Fruit fly (Drosophila melanogaster) whole organism, embryonic: ENCODE measurements around the gene CG32554.

Source experiments
- Aef1 ChIP-seq: fragments of 200-800 bp; sonication (Bioruptor generic); IDR thresholded peaks from 3 replicates; pipeline ENCODE4 v1.3.6; 2022; ENCODE audit warnings: missing biosample characterization, missing genetic modification characterization
- B-H2 ChIP-seq: fragments of 200-800 bp; sonication (Bioruptor generic); optimal IDR thresholded peaks from 2 replicates; lab custom pipeline; 2018; ENCODE audit warnings: missing biosample characterization, mild to moderate bottlenecking, missing genetic modification characterization
- BEAF-32 ChIP-seq: fragments of 200-800 bp; sonication (Bioruptor generic); optimal IDR thresholded peaks from 3 replicates; lab custom pipeline; 2017; ENCODE audit warnings: missing biosample characterization, missing genetic modification characterization, mild to moderate bottlenecking, moderate library complexity, missing genetic modification reagents
- BtbVII ChIP-seq: fragments of 200-800 bp; sonication (Bioruptor generic); optimal IDR thresholded peaks from 3 replicates; lab custom pipeline; 2017; ENCODE audit warnings: missing biosample characterization, mild to moderate bottlenecking, missing genetic modification characterization
- CG10366 ChIP-seq: fragments of 200-800 bp; sonication (Bioruptor generic); IDR thresholded peaks from 2 replicates; pipeline ENCODE4 v1.3.6; 2022; ENCODE audit warnings: missing biosample characterization, missing genetic modification characterization
- CG11695 ChIP-seq: fragments of 200-800 bp; sonication (Bioruptor generic); IDR thresholded peaks from 3 replicates; pipeline ENCODE4 v1.3.6; 2022; ENCODE audit warnings: missing biosample characterization, missing genetic modification characterization
- CG13424 ChIP-seq: fragments of 200-800 bp; sonication (Bioruptor generic); optimal IDR thresholded peaks from 2 replicates; lab custom pipeline; 2019; ENCODE audit warnings: missing biosample characterization, mild to moderate bottlenecking, missing genetic modification characterization, moderate library complexity
- CG14710 ChIP-seq: fragments of 200-800 bp; sonication (Bioruptor generic); optimal IDR thresholded peaks from 3 replicates; lab custom pipeline; 2019; ENCODE audit warnings: missing biosample characterization, mild to moderate bottlenecking, missing genetic modification characterization, moderate library complexity
- CG15011 ChIP-seq: fragments of 200-800 bp; sonication (Bioruptor generic); optimal IDR thresholded peaks from 3 replicates; lab custom pipeline; 2018; ENCODE audit warnings: missing biosample characterization, mild to moderate bottlenecking, missing genetic modification characterization
- CG15696 ChIP-seq: fragments of 200-800 bp; sonication (Bioruptor generic); optimal IDR thresholded peaks from 2 replicates; lab custom pipeline; 2019; ENCODE audit warnings: missing biosample characterization, mild to moderate bottlenecking, missing genetic modification characterization, moderate library complexity
- CG16813 ChIP-seq: fragments of 200-800 bp; sonication (Bioruptor generic); IDR thresholded peaks from 3 replicates; pipeline ENCODE4 v1.3.6; 2022; ENCODE audit warnings: missing biosample characterization, missing genetic modification characterization; ENCODE audit not compliant: partially characterized antibody
- CG2129 ChIP-seq: fragments of 200-800 bp; sonication (Bioruptor generic); IDR thresholded peaks from 2 replicates; pipeline ENCODE4 v1.3.6; 2022; ENCODE audit warnings: missing biosample characterization, missing genetic modification characterization; ENCODE audit not compliant: partially characterized antibody
- CG31441 ChIP-seq: fragments of 200-800 bp; sonication (Bioruptor generic); IDR thresholded peaks from 2 replicates; pipeline ENCODE4 v1.3.6; 2022; ENCODE audit warnings: missing biosample characterization, missing genetic modification characterization
- CG3281 ChIP-seq: fragments of 200-800 bp; sonication (Bioruptor generic); optimal IDR thresholded peaks from 3 replicates; lab custom pipeline; 2017; ENCODE audit warnings: missing biosample characterization, mild to moderate bottlenecking, missing genetic modification characterization
- CG33213 ChIP-seq: fragments of 200-800 bp; sonication (Bioruptor generic); optimal IDR thresholded peaks from 3 replicates; lab custom pipeline; 2016; ENCODE audit warnings: missing biosample characterization, missing genetic modification characterization
- CG3407 ChIP-seq: fragments of 200-800 bp; sonication (Bioruptor generic); optimal IDR thresholded peaks from 2 replicates; lab custom pipeline; 2018; ENCODE audit warnings: missing biosample characterization, mild to moderate bottlenecking, missing genetic modification characterization
- CG5245 ChIP-seq: fragments of 200-800 bp; sonication (Bioruptor generic); optimal IDR thresholded peaks from 3 replicates; lab custom pipeline; 2016; ENCODE audit warnings: missing biosample characterization, missing genetic modification characterization
- CG6813 ChIP-seq: fragments of 200-800 bp; sonication (Bioruptor generic); optimal IDR thresholded peaks from 2 replicates; lab custom pipeline; 2017; ENCODE audit warnings: missing biosample characterization, missing genetic modification characterization, mild to moderate bottlenecking, moderate library complexity, missing genetic modification reagents
- CG7372 ChIP-seq: fragments of 200-800 bp; sonication (Bioruptor generic); IDR thresholded peaks from 2 replicates; pipeline ENCODE4 v1.3.6; 2022; ENCODE audit warnings: missing biosample characterization, missing genetic modification characterization
- CG8089 ChIP-seq: fragments of 200-800 bp; sonication (Bioruptor generic); optimal IDR thresholded peaks from 3 replicates; lab custom pipeline; 2016; ENCODE audit warnings: missing biosample characterization, missing genetic modification characterization
- CG8359 ChIP-seq: fragments of 200-800 bp; sonication (Bioruptor generic); optimal IDR thresholded peaks from 2 replicates; lab custom pipeline; 2017; ENCODE audit warnings: missing biosample characterization, mild to moderate bottlenecking, missing genetic modification characterization, borderline replicate concordance
- CG9932 ChIP-seq: fragments of 200-800 bp; sonication (Bioruptor generic); IDR thresholded peaks from 2 replicates; pipeline ENCODE4 v1.3.6; 2022; ENCODE audit warnings: missing biosample characterization, missing genetic modification characterization
- D ChIP-seq, 2 experiments: fragments of 200-800 bp in 1 of 2; fragments of >200 bp in 1 of 2; sonication (Bioruptor generic) in 1 of 2; optimal IDR thresholded peaks; 2 replicates in 1 of 2; 3 replicates in 1 of 2; lab custom pipeline; 2017; ENCODE audit warnings: mild to moderate bottlenecking in 1 of 2, missing biosample characterization in 1 of 2, missing genetic modification characterization in 1 of 2, missing genetic modification reagents in 1 of 2
- Dad ChIP-seq: fragments of 200-800 bp; sonication (Bioruptor generic); optimal IDR thresholded peaks from 3 replicates; lab custom pipeline; 2016; ENCODE audit warnings: missing biosample characterization, missing genetic modification characterization
- Fer3 ChIP-seq: fragments of 200-800 bp; sonication (Bioruptor generic); optimal IDR thresholded peaks from 2 replicates; lab custom pipeline; 2018; ENCODE audit warnings: missing biosample characterization, mild to moderate bottlenecking, missing genetic modification characterization, moderate library complexity
- Hmx ChIP-seq: fragments of 200-800 bp; sonication (Bioruptor generic); optimal IDR thresholded peaks from 2 replicates; lab custom pipeline; 2016; ENCODE audit warnings: missing biosample characterization, missing genetic modification characterization
- ara ChIP-seq: fragments of 200-800 bp; sonication (Bioruptor generic); IDR thresholded peaks from 2 replicates; pipeline ENCODE4 v1.3.6; 2022; ENCODE audit warnings: missing biosample characterization, missing genetic modification characterization
- bigmax ChIP-seq: fragments of 200-800 bp; sonication (Bioruptor generic); optimal IDR thresholded peaks from 2 replicates; lab custom pipeline; 2018; ENCODE audit warnings: missing biosample characterization, mild to moderate bottlenecking, missing genetic modification characterization
- cato ChIP-seq: fragments of 200-800 bp; sonication (Bioruptor generic); optimal IDR thresholded peaks from 2 replicates; lab custom pipeline; 2016; ENCODE audit warnings: missing biosample characterization, missing genetic modification characterization, borderline replicate concordance
- dmrt99B ChIP-seq: fragments of 200-800 bp; sonication (Bioruptor generic); optimal IDR thresholded peaks from 2 replicates; lab custom pipeline; 2018; ENCODE audit warnings: missing biosample characterization, mild to moderate bottlenecking, missing genetic modification characterization, moderate library complexity
- emc ChIP-seq: fragments of 200-800 bp; sonication (Bioruptor generic); optimal IDR thresholded peaks from 2 replicates; lab custom pipeline; 2016; ENCODE audit warnings: missing biosample characterization, missing genetic modification characterization
- ems ChIP-seq: fragments of 200-800 bp; sonication (Bioruptor generic); optimal IDR thresholded peaks from 3 replicates; lab custom pipeline; 2016; ENCODE audit warnings: missing biosample characterization, missing genetic modification characterization
- fd96Cb ChIP-seq: fragments of 200-800 bp; sonication (Bioruptor generic); optimal IDR thresholded peaks from 2 replicates; lab custom pipeline; 2018; ENCODE audit warnings: missing biosample characterization, mild to moderate bottlenecking, missing genetic modification characterization, moderate library complexity
- gfzf ChIP-seq: fragments of 200-800 bp; sonication (Bioruptor generic); optimal IDR thresholded peaks from 2 replicates; lab custom pipeline; 2016; ENCODE audit warnings: missing biosample characterization, mild to moderate bottlenecking, missing genetic modification characterization, moderate library complexity
- grau ChIP-seq: fragments of 200-800 bp; optimal IDR thresholded peaks from 3 replicates; lab custom pipeline; 2019; ENCODE audit warnings: missing biosample characterization, mild to moderate bottlenecking, missing genetic modification characterization, moderate library complexity
- hth ChIP-seq: fragments of >200 bp; optimal IDR thresholded peaks from 2 replicates; lab custom pipeline; 2017; ENCODE audit warnings: inconsistent platforms
- jing ChIP-seq: fragments of 200-800 bp; sonication (Bioruptor generic); optimal IDR thresholded peaks from 2 replicates; lab custom pipeline; 2018; ENCODE audit warnings: missing biosample characterization, mild to moderate bottlenecking, missing genetic modification characterization
- kni ChIP-seq: fragments of 200-800 bp; sonication (Bioruptor generic); optimal IDR thresholded peaks from 3 replicates; lab custom pipeline; 2017; ENCODE audit warnings: mild to moderate bottlenecking, missing biosample characterization, missing genetic modification reagents, missing genetic modification characterization
- mld ChIP-seq: fragments of 200-800 bp; sonication (Bioruptor generic); IDR thresholded peaks from 3 replicates; pipeline ENCODE4 v1.3.6; 2022; ENCODE audit warnings: missing biosample characterization, missing genetic modification characterization; ENCODE audit not compliant: partially characterized antibody
- nom ChIP-seq: fragments of 200-800 bp; sonication (Bioruptor generic); optimal IDR thresholded peaks from 2 replicates; lab custom pipeline; 2017; ENCODE audit warnings: missing biosample characterization, missing genetic modification characterization, mild to moderate bottlenecking, moderate library complexity, missing genetic modification reagents
- onecut ChIP-seq: fragments of 200-800 bp; sonication (Bioruptor generic); IDR thresholded peaks from 2 replicates; pipeline ENCODE4 v1.3.6; 2022; ENCODE audit warnings: missing biosample characterization, missing genetic modification characterization
- pnt ChIP-seq: fragments of 200-800 bp; sonication (Bioruptor generic); optimal IDR thresholded peaks from 3 replicates; lab custom pipeline; 2016; ENCODE audit warnings: missing biosample characterization, missing genetic modification characterization
- row ChIP-seq: fragments of 200-800 bp; sonication (Bioruptor generic); IDR thresholded peaks from 3 replicates; pipeline ENCODE4 v1.3.6; 2022; ENCODE audit warnings: missing biosample characterization, missing genetic modification characterization
- shn ChIP-seq: fragments of 200-800 bp; sonication (Bioruptor generic); optimal IDR thresholded peaks from 3 replicates; lab custom pipeline; 2016; ENCODE audit warnings: missing biosample characterization, missing genetic modification characterization
- sr ChIP-seq: fragments of 200-800 bp; sonication (Bioruptor generic); IDR thresholded peaks from 3 replicates; pipeline ENCODE4 v1.3.6; 2022; ENCODE audit warnings: missing biosample characterization, missing genetic modification characterization
- stwl ChIP-seq: fragments of 200-800 bp; sonication (Bioruptor generic); optimal IDR thresholded peaks from 3 replicates; lab custom pipeline; 2018; ENCODE audit warnings: missing biosample characterization, mild to moderate bottlenecking, missing genetic modification characterization, moderate library complexity
- ttk ChIP-seq: fragments of 200-800 bp; sonication (Bioruptor generic); IDR thresholded peaks from 2 replicates; pipeline ENCODE4 v2.1.2; 2022; ENCODE audit warnings: missing biosample characterization, missing genetic modification characterization
- unc-4 ChIP-seq: fragments of 200-800 bp; sonication (Bioruptor generic); IDR thresholded peaks from 2 replicates; pipeline ENCODE4 v1.3.6; 2022; ENCODE audit warnings: missing biosample characterization, missing genetic modification characterization; ENCODE audit not compliant: partially characterized antibody
- zf30C ChIP-seq: fragments of 200-800 bp; sonication (Bioruptor generic); optimal IDR thresholded peaks from 3 replicates; lab custom pipeline; 2018; ENCODE audit warnings: missing biosample characterization, mild to moderate bottlenecking, missing genetic modification characterization

The CG32554 gene

dm6 chrX:17880269-17880889 lies 27.9 kb upstream of the CG32554 start (continued):
- TF ChIP-seq jing (GFP tag; lab: Kevin White, UChicago): peak; percentile 94
- TF ChIP-seq CG8089: peak; percentile 84
- peak; percentile 66 for TF ChIP-seq CG14710 (tag; lab: Kevin White, UChicago)
- TF ChIP-seq grau (tag; lab: Kevin White, UChicago): peak; percentile 99
- TF ChIP-seq onecut: peak; percentile 91
- peak; percentile 62 for TF ChIP-seq kni (GFP tag; lab: Kevin White, UChicago)
- peak; percentile 51 for TF ChIP-seq cato (GFP tag; lab: Kevin White, UChicago)
- no peak for TF ChIP-seq nom (GFP tag; lab: Kevin White, UChicago)
- TF ChIP-seq CG3407 (GFP tag; lab: Kevin White, UChicago): peak; percentile 90
- TF ChIP-seq shn (GFP tag; lab: Kevin White, UChicago): peak; percentile 89
- peak; percentile 85 for TF ChIP-seq Hmx (GFP tag; lab: Kevin White, UChicago)
- TF ChIP-seq pnt (GFP tag; lab: Kevin White, UChicago): peak; percentile 95
- TF ChIP-seq ttk (GFP tag; lab: Robert Waterston, UW): peak; percentile 94
- TF ChIP-seq CG15011 (GFP tag; lab: Kevin White, UChicago): peak; percentile 82
- peak; percentile 90 for TF ChIP-seq fd96Cb
- TF ChIP-seq Fer3 (tag; lab: Kevin White, UChicago): peak; percentile 95
- TF ChIP-seq CG16813: no peak
- TF ChIP-seq D (optimal IDR thresholded peaks at IDR 0.05; lab: Kevin White, UChicago): no peak
- TF ChIP-seq D (GFP tag; optimal IDR thresholded peaks at IDR 0.05; lab: Kevin White, UChicago): peak; percentile 85
- peak; percentile 96 for TF ChIP-seq dmrt99B
- TF ChIP-seq CG7372: peak; percentile 95
- no peak for TF ChIP-seq mld (GFP tag; lab: Robert Waterston, UW)
- no peak for TF ChIP-seq gfzf (GFP tag; lab: Kevin White, UChicago)
- no peak for TF ChIP-seq stwl (tag; lab: Kevin White, UChicago)
- peak; percentile 91 for TF ChIP-seq CG3281 (GFP tag; lab: Kevin White, UChicago)
- peak; percentile 89 for TF ChIP-seq B-H2 (GFP tag; lab: Kevin White, UChicago)
- TF ChIP-seq CG15696 (tag; lab: Kevin White, UChicago): peak; percentile 53
- peak; percentile 97 for TF ChIP-seq row (GFP tag; lab: Robert Waterston, UW)
- peak; percentile 96 for TF ChIP-seq ems
- TF ChIP-seq emc (GFP tag; lab: Kevin White, UChicago): peak; percentile 79
- TF ChIP-seq bigmax (GFP tag; lab: Kevin White, UChicago): peak; percentile 37
- TF ChIP-seq CG9932: peak; percentile 97
- peak; percentile 96 for TF ChIP-seq Dad (GFP tag; lab: Kevin White, UChicago)
- TF ChIP-seq unc-4 (GFP tag; lab: Robert Waterston, UW): no peak
- TF ChIP-seq Aef1 (GFP tag; lab: Robert Waterston, UW): peak; percentile 93
- TF ChIP-seq CG2129 (GFP tag; lab: Robert Waterston, UW): no peak
- TF ChIP-seq sr (GFP tag; lab: Robert Waterston, UW): peak; percentile 69; the same call in 2 of the 3 replicates
- peak; percentile 93 for TF ChIP-seq CG11695
- peak; percentile 94 for TF ChIP-seq ara (GFP tag; lab: Robert Waterston, UW)
- TF ChIP-seq CG33213 (GFP tag; lab: Kevin White, UChicago): peak; percentile 84
- TF ChIP-seq CG8359 (GFP tag; lab: Kevin White, UChicago): peak; percentile 70
- TF ChIP-seq CG5245 (GFP tag; lab: Kevin White, UChicago): peak; percentile 85
- TF ChIP-seq BtbVII (GFP tag; lab: Kevin White, UChicago): peak; percentile 90
- TF ChIP-seq CG31441 (GFP tag; lab: Robert Waterston, UW): peak; percentile 97
- TF ChIP-seq BEAF-32 (GFP tag; lab: Kevin White, UChicago): peak; percentile 11
- peak; percentile 88 for TF ChIP-seq CG6813 (GFP tag; lab: Kevin White, UChicago)
- peak; percentile 91 for TF ChIP-seq CG13424 (tag; lab: Kevin White, UChicago)
- no peak for TF ChIP-seq zf30C
- peak; percentile 96 for TF ChIP-seq CG10366 (GFP tag; lab: Robert Waterston, UW)
- no peak for TF ChIP-seq hth (lab: Kevin White, UChicago)
